Worm (Caenorhabditis elegans): ENCODE measurements around the gene C35A5.5.

DNA sequence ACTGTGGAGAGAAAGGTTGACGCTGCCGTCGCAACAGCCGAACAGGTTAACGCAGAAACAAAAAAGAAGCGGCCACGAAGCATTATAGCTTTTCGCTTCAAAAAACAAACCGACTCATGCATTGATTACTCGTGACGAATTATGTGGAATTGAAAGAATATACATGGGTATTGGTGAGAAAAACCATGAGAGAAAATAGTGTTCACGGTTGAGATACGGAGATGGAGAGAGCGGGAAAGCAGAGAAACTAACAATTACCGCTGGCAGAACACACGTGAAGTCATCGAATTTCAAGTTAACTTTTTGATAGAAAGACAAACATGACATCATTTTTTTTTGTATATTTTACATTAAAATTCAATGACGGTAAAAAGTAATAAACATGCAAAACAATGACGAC is 29.7 kb downstream of the C35A5.5 start:
- TF ChIP-seq hmbx-1 (tag; optimal IDR thresholded peaks at IDR 0.05): no peak
- no peak for TF ChIP-seq hmg-4 (GFP tag; optimal IDR thresholded peaks at IDR 0.05)
- no peak for TF ChIP-seq ama-1 (optimal IDR thresholded peaks at IDR 0.05)
- TF ChIP-seq tra-4 (tag; optimal IDR thresholded peaks at IDR 0.05): no peak
- TF ChIP-seq sea-1 (GFP tag; conservative IDR thresholded peaks at IDR 0.05): no peak
- no peak for TF ChIP-seq flt-1 (GFP tag; IDR thresholded peaks at IDR 0.05)
- TF ChIP-seq ceh-36 (tag; optimal IDR thresholded peaks at IDR 0.05): no peak
- TF ChIP-seq tbx-37 (GFP tag; conservative IDR thresholded peaks at IDR 0.05): no peak
- TF ChIP-seq pes-1 (GFP tag; IDR thresholded peaks at IDR 0.05): no peak

Measured in whole organism, early embryonic.